Worm (Caenorhabditis elegans) whole organism, L4 larva: ENCODE measurements around the gene mxl-1.

Experiments
- R02D3.7 ChIP-seq: fragments of 150-350 bp; sonication (generic microtip); optimal IDR thresholded peaks from 3 replicates; lab custom pipeline; 2014; ENCODE audit warnings: missing biosample characterization, missing genetic modification characterization
- T20F7.1 ChIP-seq: fragments of 200-800 bp; sonication (Bioruptor generic); optimal IDR thresholded peaks from 2 replicates; lab custom pipeline; 2018; ENCODE audit warnings: mild to moderate bottlenecking, missing genetic modification characterization, missing compliant biosample characterization
- aha-1 ChIP-seq: fragments of 150-350 bp; peaks from one replicate; lab custom pipeline; 2014; ENCODE audit warnings: missing biosample characterization, missing genetic modification characterization
- arid-1 ChIP-seq: fragments of 200-800 bp; sonication (Bioruptor generic); conservative IDR thresholded peaks from 2 replicates; pipeline ENCODE4 v1.3.6; 2022; ENCODE audit warnings: missing genetic modification reagents, missing genetic modification characterization, missing compliant biosample characterization
- ceh-20 ChIP-seq: fragments of 200-800 bp; sonication (Bioruptor generic); IDR thresholded peaks from 2 replicates; pipeline ENCODE4 v1.3.6; 2022; ENCODE audit warnings: missing genetic modification reagents, missing genetic modification characterization, missing compliant biosample characterization
- ceh-32 ChIP-seq: sonication (generic microtip); optimal IDR thresholded peaks from 2 replicates; lab custom pipeline; 2016; ENCODE audit warnings: mild to moderate bottlenecking, missing genetic modification characterization, missing compliant biosample characterization; ENCODE audit not compliant: poor library complexity
- ceh-82 ChIP-seq: sonication (generic microtip); optimal IDR thresholded peaks from 2 replicates; lab custom pipeline; 2017; ENCODE audit warnings: missing biosample characterization, missing genetic modification characterization
- ces-1 ChIP-seq: fragments of 150-350 bp; sonication (generic microtip); optimal IDR thresholded peaks from 4 replicates; lab custom pipeline; 2014; ENCODE audit warnings: missing biosample characterization, missing genetic modification reagents, missing genetic modification characterization
- daf-19 ChIP-seq: fragments of 200-800 bp; sonication (Bioruptor generic); conservative IDR thresholded peaks from 2 replicates; pipeline ENCODE4 v1.3.6; 2022; ENCODE audit warnings: missing genetic modification characterization, missing compliant biosample characterization
- dpl-1 ChIP-seq: fragments of 150-350 bp; optimal IDR thresholded peaks from 2 replicates; lab custom pipeline; 2014; ENCODE audit warnings: missing biosample characterization, missing genetic modification reagents, missing genetic modification characterization
- duxl-1 ChIP-seq: sonication (generic microtip); optimal IDR thresholded peaks from 2 replicates; lab custom pipeline; 2016; ENCODE audit warnings: mild to moderate bottlenecking, missing genetic modification characterization, moderate library complexity, missing compliant biosample characterization; ENCODE audit not compliant: poor library complexity
- dve-1 ChIP-seq: sonication (generic microtip); optimal IDR thresholded peaks from 2 replicates; lab custom pipeline; 2017; ENCODE audit warnings: antibody characterized with exemption, mild to moderate bottlenecking, missing genetic modification characterization, missing compliant biosample characterization; ENCODE audit not compliant: insufficient read depth
- gei-8 ChIP-seq: fragments of 200-800 bp; sonication (Bioruptor generic); optimal IDR thresholded peaks from 2 replicates; lab custom pipeline; 2018; ENCODE audit warnings: mild to moderate bottlenecking, missing genetic modification characterization, missing compliant biosample characterization
- hif-1 ChIP-seq, 2 experiments: sonication (generic microtip); optimal IDR thresholded peaks; 2 replicates each; lab custom pipeline; 2016 to 2017; ENCODE audit warnings: missing compliant biosample characterization in 2 of 2, missing genetic modification characterization in 2 of 2, missing genetic modification reagents in 2 of 2, missing genotype in 2 of 2, mild to moderate bottlenecking in 1 of 2
- hlh-11 ChIP-seq: fragments of 200-800 bp; sonication (Bioruptor generic); optimal IDR thresholded peaks from 2 replicates; lab custom pipeline; 2018; ENCODE audit warnings: mild to moderate bottlenecking, missing genetic modification characterization, missing compliant biosample characterization
- hlh-30 ChIP-seq: sonication (generic microtip); optimal IDR thresholded peaks from 2 replicates; lab custom pipeline; 2017; ENCODE audit warnings: antibody characterized with exemption, mild to moderate bottlenecking, missing genetic modification characterization, missing compliant biosample characterization; ENCODE audit not compliant: insufficient read depth
- hmg-1.1 ChIP-seq: fragments of 200-800 bp; sonication (Bioruptor generic); IDR thresholded peaks from 2 replicates; pipeline ENCODE4 v1.3.6; 2022; ENCODE audit warnings: missing genetic modification reagents, missing genetic modification characterization, missing compliant biosample characterization
- lir-3 ChIP-seq: sonication (generic microtip); optimal IDR thresholded peaks from 2 replicates; lab custom pipeline; 2016; ENCODE audit warnings: mild to moderate bottlenecking, missing genetic modification characterization, missing compliant biosample characterization
- mdl-1 ChIP-seq, 2 experiments: fragments of 150-350 bp in 1 of 2; sonication (generic microtip) in 1 of 2; optimal IDR thresholded peaks; 2 replicates each; lab custom pipeline; 2014 to 2017; ENCODE audit warnings: missing biosample characterization in 2 of 2, missing genetic modification characterization in 2 of 2
- mep-1 ChIP-seq: fragments of 150-350 bp; sonication (generic microtip); optimal IDR thresholded peaks from 3 replicates; lab custom pipeline; 2014; ENCODE audit warnings: missing biosample characterization, missing genetic modification characterization
- mes-2 ChIP-seq: sonication (generic microtip); optimal IDR thresholded peaks from 2 replicates; lab custom pipeline; 2016; ENCODE audit warnings: missing genotype, mild to moderate bottlenecking, missing genetic modification characterization, missing compliant biosample characterization; ENCODE audit not compliant: poor library complexity, severe bottlenecking
- nhr-10 ChIP-seq: fragments of 150-350 bp; optimal IDR thresholded peaks from 2 replicates; lab custom pipeline; 2014; ENCODE audit warnings: missing biosample characterization, missing genetic modification characterization
- nhr-11 ChIP-seq: fragments of 150-350 bp; optimal IDR thresholded peaks from 2 replicates; lab custom pipeline; 2014; ENCODE audit warnings: missing biosample characterization, missing genetic modification characterization
- nhr-25 ChIP-seq: sonication (generic microtip); optimal IDR thresholded peaks from 2 replicates; lab custom pipeline; 2017; ENCODE audit warnings: missing genetic modification characterization, mild to moderate bottlenecking, missing compliant biosample characterization, antibody characterized with exemption, moderate library complexity, borderline replicate concordance; ENCODE audit not compliant: insufficient read depth
- nhr-28 ChIP-seq: fragments of 150-350 bp; optimal IDR thresholded peaks from 2 replicates; lab custom pipeline; 2014; ENCODE audit warnings: missing biosample characterization, missing genetic modification characterization
- nhr-48 ChIP-seq: sonication (generic microtip); optimal IDR thresholded peaks from 2 replicates; lab custom pipeline; 2016; ENCODE audit warnings: mild to moderate bottlenecking, missing genetic modification characterization, missing compliant biosample characterization
- nhr-77 ChIP-seq: fragments of 150-350 bp; optimal IDR thresholded peaks from 2 replicates; lab custom pipeline; 2014; ENCODE audit warnings: missing biosample characterization, missing genetic modification characterization
- pha-4 ChIP-seq, 2 experiments: fragments of 150-350 bp in 1 of 2; fragments of 200-800 bp in 1 of 2; sonication (Bioruptor generic) in 1 of 2; IDR thresholded peaks in 1 of 2; optimal IDR thresholded peaks in 1 of 2; 2 replicates each; pipeline versions ENCODE4 v1.3.6 to Lab custom; 2014 to 2022; ENCODE audit warnings: missing genetic modification characterization in 2 of 2, missing genetic modification reagents in 2 of 2, missing biosample characterization in 1 of 2, missing compliant biosample characterization in 1 of 2
- rbr-2 ChIP-seq: sonication (generic microtip); optimal IDR thresholded peaks from 2 replicates; lab custom pipeline; 2016; ENCODE audit warnings: missing genotype, missing genetic modification characterization, missing compliant biosample characterization
- spr-1 ChIP-seq: sonication (generic microtip); optimal IDR thresholded peaks from 2 replicates; lab custom pipeline; 2016; ENCODE audit warnings: mild to moderate bottlenecking, missing genetic modification characterization, missing compliant biosample characterization
- unc-130 ChIP-seq: sonication (generic microtip); optimal IDR thresholded peaks from 2 replicates; lab custom pipeline; 2016; ENCODE audit warnings: missing genetic modification reagents, missing genetic modification characterization, missing compliant biosample characterization
- unc-39 ChIP-seq: sonication (generic microtip); optimal IDR thresholded peaks from 2 replicates; lab custom pipeline; 2017; ENCODE audit warnings: missing biosample characterization, missing genetic modification characterization
- zip-11 ChIP-seq: fragments of 200-800 bp; sonication (Bioruptor generic); IDR thresholded peaks from 2 replicates; pipeline ENCODE4 v1.3.6; 2022; ENCODE audit warnings: missing genetic modification characterization, missing compliant biosample characterization
- zip-2 ChIP-seq: fragments of 150-350 bp; optimal IDR thresholded peaks from 2 replicates; lab custom pipeline; 2014; ENCODE audit warnings: missing biosample characterization, missing genetic modification characterization
- ztf-7 ChIP-seq: fragments of 150-350 bp; optimal IDR thresholded peaks from 2 replicates; lab custom pipeline; 2014; ENCODE audit warnings: missing biosample characterization, missing genetic modification characterization

Gene mxl-1

DNA sequence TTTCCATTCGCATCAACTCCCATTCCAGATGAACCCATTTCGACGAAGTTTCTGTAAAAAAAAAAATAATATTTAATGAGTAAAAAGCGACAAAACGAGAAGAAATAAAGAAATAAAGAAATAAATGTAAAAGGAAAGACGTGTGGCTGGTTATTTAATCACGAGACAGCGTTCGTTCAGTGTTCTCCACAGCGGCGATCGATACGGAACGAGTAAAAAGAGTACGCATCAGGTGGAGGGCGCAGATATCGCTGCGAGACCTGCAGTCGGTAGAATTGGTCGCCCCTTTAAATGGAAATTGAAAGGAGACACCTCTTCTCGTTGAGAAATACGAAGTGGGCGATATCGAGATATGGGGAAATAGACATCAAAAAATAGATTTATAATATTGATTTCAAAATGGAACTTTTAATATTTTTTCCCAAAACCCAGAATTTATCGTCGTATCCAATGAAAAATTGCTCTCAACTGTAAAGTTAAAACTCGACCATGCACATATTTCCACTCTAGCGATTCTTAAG, 15.9 kb upstream of the mxl-1 start, which contains the start of gene pqn-70 (continued):
- TF ChIP-seq hif-1 (tag; optimal IDR thresholded peaks at IDR 0.05; lab: Kevin White, UChicago): peak in 1 of 2 experiments; percentile 81
- peak; percentile 92 for TF ChIP-seq dve-1 (tag; lab: Kevin White, UChicago)
- peak; percentile 44; the same call in 1 of the 2 replicates for TF ChIP-seq pha-4 (GFP tag; IDR thresholded peaks at IDR 0.05; lab: Robert Waterston, UW)
- TF ChIP-seq pha-4 (tag; optimal IDR thresholded peaks at IDR 0.05; lab: Kevin White, UChicago): no peak
- no peak for TF ChIP-seq ceh-82 (tag; lab: Kevin White, UChicago)
- TF ChIP-seq R02D3.7: no peak
- TF ChIP-seq rbr-2 (tag; lab: Kevin White, UChicago): peak; percentile 79
- no peak for TF ChIP-seq daf-19 (GFP tag; lab: Robert Waterston, UW)
- no peak for TF ChIP-seq unc-39 (tag; lab: Kevin White, UChicago)
- TF ChIP-seq hlh-11 (tag; lab: Kevin White, UChicago): peak; percentile 92
- TF ChIP-seq nhr-11 (tag; lab: Kevin White, UChicago): peak; percentile 77
- TF ChIP-seq mdl-1 (tag; optimal IDR thresholded peaks at IDR 0.05; lab: Kevin White, UChicago): peak; percentile 16 to 73
- TF ChIP-seq mes-2 (tag; lab: Kevin White, UChicago): peak; percentile 87
- no peak for TF ChIP-seq nhr-10
- peak; percentile 35 for TF ChIP-seq ces-1 (GFP tag; lab: Kevin White, UChicago)
- peak; percentile 60 for TF ChIP-seq T20F7.1 (GFP tag; lab: Kevin White, UChicago)
- no peak for TF ChIP-seq lir-3 (tag; lab: Kevin White, UChicago)
- TF ChIP-seq hlh-30: peak; percentile 98
- TF ChIP-seq mep-1: peak; percentile 92
- peak; percentile 60 for TF ChIP-seq nhr-48
- TF ChIP-seq zip-2 (tag; lab: Kevin White, UChicago): peak; percentile 36
- peak; percentile 76 for TF ChIP-seq dpl-1 (GFP tag; lab: Kevin White, UChicago)
- peak; percentile 59 for TF ChIP-seq nhr-77 (tag; lab: Kevin White, UChicago)
- peak; percentile 65 for TF ChIP-seq unc-130
- TF ChIP-seq ztf-7 (tag; lab: Kevin White, UChicago): peak; percentile 39
- TF ChIP-seq spr-1 (tag; lab: Kevin White, UChicago): peak; percentile 59
- peak; percentile 54 for TF ChIP-seq nhr-25 (tag; lab: Kevin White, UChicago)
- TF ChIP-seq arid-1 (GFP tag; lab: Robert Waterston, UW): peak; percentile 81
- peak; percentile 53 for TF ChIP-seq duxl-1 (tag; lab: Kevin White, UChicago)
- TF ChIP-seq hmg-1.1 (GFP tag; lab: Robert Waterston, UW): peak; percentile 86

DNA sequence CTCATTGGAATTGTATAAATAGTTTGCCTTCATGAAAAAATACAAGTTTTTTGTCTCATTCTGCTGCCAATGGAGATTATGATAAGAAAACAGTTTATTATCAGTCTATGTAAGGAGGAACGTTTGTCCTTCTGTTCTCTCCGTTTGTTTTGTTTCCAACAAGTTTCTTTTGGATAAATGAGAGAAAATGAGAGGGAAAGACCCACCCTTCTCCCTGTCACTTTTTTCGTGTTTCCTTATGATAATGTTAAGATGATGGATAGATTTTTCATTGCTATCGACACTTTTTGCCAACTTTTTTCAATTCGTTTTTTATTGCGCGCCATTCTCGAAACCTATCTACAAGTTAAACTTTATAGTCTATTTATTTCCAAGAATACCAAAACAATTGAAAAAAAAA, 13.5 kb upstream of the mxl-1 start:
- no peak for TF ChIP-seq ceh-32 (tag; lab: Kevin White, UChicago)
- peak; percentile 39 for TF ChIP-seq nhr-28 (tag; lab: Kevin White, UChicago)
- no peak for TF ChIP-seq gei-8 (GFP tag; lab: Kevin White, UChicago)
- 0 out of 2 replicates have a peak, but pooled peaks have one; percentile 13 for TF ChIP-seq ceh-20 (GFP tag; lab: Robert Waterston, UW)

DNA sequence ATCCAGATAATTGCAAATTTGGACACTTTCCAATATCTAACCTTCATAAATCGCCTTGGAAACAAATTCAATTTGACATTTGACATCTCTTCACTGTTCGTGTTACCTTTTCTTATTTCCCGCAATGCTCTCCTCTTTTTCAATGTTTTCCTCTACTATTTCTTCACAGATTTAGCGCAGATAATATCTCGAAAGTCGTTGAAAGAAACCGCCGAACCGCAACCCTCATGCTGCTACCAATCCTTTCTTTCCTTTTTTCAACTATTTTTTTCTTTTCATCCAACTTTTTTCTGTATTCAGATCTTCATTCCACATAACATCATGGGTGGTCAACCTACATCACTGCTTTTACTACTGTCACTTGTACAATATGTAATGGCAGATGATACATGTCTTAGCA, 10.3 kb upstream of the mxl-1 start, which contains the start of gene T19B10.5:
TSS of gene T19B10.5 (plus strand) at position 301 of the 400 bp plus-strand sequence.
- TF ChIP-seq zip-11: no peak
- TF ChIP-seq aha-1 (tag; lab: Kevin White, UChicago): peak; percentile 83
